Worm (Caenorhabditis elegans): Measurements from ENCODE around the gene F19G12.1.

DNA sequence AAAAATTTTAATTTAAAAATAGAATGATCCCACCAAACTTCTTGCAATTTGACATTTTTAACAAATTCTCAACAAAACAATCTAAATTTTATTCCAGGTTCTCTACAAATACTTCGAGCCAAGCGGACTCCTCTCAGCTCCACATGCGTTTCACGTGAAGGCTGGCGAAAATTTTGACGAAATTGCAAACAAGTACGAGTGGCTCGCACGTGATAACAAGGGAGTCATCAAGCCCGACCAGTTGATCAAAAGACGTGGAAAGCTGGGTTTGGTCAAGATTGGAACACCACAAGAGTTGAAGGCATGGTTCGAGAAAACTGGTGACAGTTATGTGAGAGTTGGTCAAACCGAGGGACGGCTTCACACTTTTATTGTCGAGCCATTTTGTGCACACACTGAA lies 48.8 kb downstream of the F19G12.1 start:
- TF ChIP-seq W03F9.2 (tag; optimal IDR thresholded peaks at IDR 0.05) (no peak), him-1 (tag; optimal IDR thresholded peaks at IDR 0.05) (no peak), dao-5 (tag; optimal IDR thresholded peaks at IDR 0.05) (no peak)

Measured in whole organism, L4/young adult.